Worm (Caenorhabditis elegans) whole organism, late embryonic: ENCODE data around the gene C49C8.1.

ENCODE experiments used
- C38D4.7 ChIP-seq: fragments of 200-800 bp; sonication (Bioruptor generic); optimal IDR thresholded peaks from 2 replicates; lab custom pipeline; 2018; ENCODE audit warnings: mild to moderate bottlenecking, missing genetic modification characterization, moderate library complexity, missing compliant biosample characterization
- F13H6.1 ChIP-seq: sonication (generic microtip); optimal IDR thresholded peaks from 2 replicates; lab custom pipeline; 2016; ENCODE audit warnings: missing genetic modification characterization, missing compliant biosample characterization
- T23F11.4 ChIP-seq: fragments of 200-800 bp; sonication (Bioruptor generic); optimal IDR thresholded peaks from 2 replicates; lab custom pipeline; 2018; ENCODE audit warnings: mild to moderate bottlenecking, missing genetic modification characterization, missing compliant biosample characterization
- ahr-1 ChIP-seq: sonication (generic microtip); optimal IDR thresholded peaks from 2 replicates; lab custom pipeline; 2016; ENCODE audit warnings: missing genetic modification characterization, missing compliant biosample characterization
- ceh-14 ChIP-seq: sonication (generic microtip); optimal IDR thresholded peaks from 2 replicates; lab custom pipeline; 2016; ENCODE audit warnings: missing genotype, missing genetic modification characterization, missing compliant biosample characterization
- ceh-2 ChIP-seq: sonication (generic microtip); optimal IDR thresholded peaks from 2 replicates; lab custom pipeline; 2016; ENCODE audit warnings: missing genotype, missing genetic modification characterization, missing compliant biosample characterization
- ceh-30 ChIP-seq: fragments of 150-350 bp; optimal IDR thresholded peaks from 2 replicates; lab custom pipeline; 2014; ENCODE audit warnings: missing biosample characterization, missing genetic modification characterization
- ceh-34 ChIP-seq: sonication (generic microtip); optimal IDR thresholded peaks from 2 replicates; lab custom pipeline; 2016; ENCODE audit warnings: mild to moderate bottlenecking, missing genetic modification characterization, missing compliant biosample characterization
- ceh-6 ChIP-seq: fragments of 200-800 bp; sonication (Bioruptor generic); optimal IDR thresholded peaks from 2 replicates; lab custom pipeline; 2018; ENCODE audit warnings: mild to moderate bottlenecking, missing genetic modification characterization, missing compliant biosample characterization
- che-1 ChIP-seq: sonication (generic microtip); optimal IDR thresholded peaks from 2 replicates; lab custom pipeline; 2016; ENCODE audit warnings: mild to moderate bottlenecking, missing genetic modification characterization, missing compliant biosample characterization
- dmd-4 ChIP-seq: sonication (generic microtip); optimal IDR thresholded peaks from 2 replicates; lab custom pipeline; 2016; ENCODE audit warnings: borderline replicate concordance, missing genetic modification characterization, missing compliant biosample characterization
- dve-1 ChIP-seq: sonication (generic microtip); optimal IDR thresholded peaks from 2 replicates; lab custom pipeline; 2017; ENCODE audit warnings: antibody characterized with exemption, mild to moderate bottlenecking, missing genetic modification characterization, missing compliant biosample characterization
- elt-2 ChIP-seq: sonication (generic microtip); optimal IDR thresholded peaks from 2 replicates; lab custom pipeline; 2016; ENCODE audit warnings: missing genetic modification reagents, missing genetic modification characterization, missing compliant biosample characterization
- elt-4 ChIP-seq: sonication (generic microtip); optimal IDR thresholded peaks from 2 replicates; lab custom pipeline; 2016; ENCODE audit warnings: missing genetic modification characterization, missing compliant biosample characterization
- ets-4 ChIP-seq: sonication (generic microtip); optimal IDR thresholded peaks from 2 replicates; lab custom pipeline; 2016; ENCODE audit warnings: missing genetic modification characterization, missing compliant biosample characterization
- fax-1 ChIP-seq: sonication (generic microtip); optimal IDR thresholded peaks from 2 replicates; lab custom pipeline; 2016; ENCODE audit warnings: missing genotype, missing genetic modification characterization, missing compliant biosample characterization
- fkh-10 ChIP-seq: fragments of 150-350 bp; optimal IDR thresholded peaks from 2 replicates; lab custom pipeline; 2014; ENCODE audit warnings: missing biosample characterization, missing genetic modification reagents, missing genetic modification characterization
- fkh-6 ChIP-seq: sonication (generic microtip); optimal IDR thresholded peaks from 2 replicates; lab custom pipeline; 2016; ENCODE audit warnings: missing genetic modification characterization, missing compliant biosample characterization
- gmeb-2 ChIP-seq: sonication (generic microtip); optimal IDR thresholded peaks from 2 replicates; lab custom pipeline; 2016; ENCODE audit warnings: missing genetic modification characterization, inconsistent platforms, missing compliant biosample characterization
- hlh-30 ChIP-seq: sonication (generic microtip); optimal IDR thresholded peaks from 2 replicates; lab custom pipeline; 2017; ENCODE audit warnings: antibody characterized with exemption, missing genetic modification characterization, missing compliant biosample characterization; ENCODE audit not compliant: insufficient read depth
- hlh-6 ChIP-seq: sonication (generic microtip); optimal IDR thresholded peaks from 2 replicates; lab custom pipeline; 2016; ENCODE audit warnings: missing genotype, missing genetic modification characterization, missing compliant biosample characterization
- lim-6 ChIP-seq: sonication (generic microtip); optimal IDR thresholded peaks from 2 replicates; lab custom pipeline; 2016; ENCODE audit warnings: missing genetic modification characterization, missing compliant biosample characterization
- nfya-1 ChIP-seq: sonication (generic microtip); optimal IDR thresholded peaks from 2 replicates; lab custom pipeline; 2017; ENCODE audit warnings: missing genetic modification characterization, mild to moderate bottlenecking, missing compliant biosample characterization, antibody characterized with exemption, moderate library complexity
- nhr-11 ChIP-seq: fragments of 150-350 bp; optimal IDR thresholded peaks from 2 replicates; lab custom pipeline; 2014; ENCODE audit warnings: missing biosample characterization, missing genetic modification characterization
- nhr-232 ChIP-seq: sonication (generic microtip); optimal IDR thresholded peaks from 2 replicates; lab custom pipeline; 2016; ENCODE audit warnings: missing genetic modification characterization, missing compliant biosample characterization
- odd-2 ChIP-seq: sonication (generic microtip); optimal IDR thresholded peaks from 2 replicates; lab custom pipeline; 2017; ENCODE audit warnings: antibody characterized with exemption, mild to moderate bottlenecking, missing genetic modification characterization, missing compliant biosample characterization
- pax-1 ChIP-seq: fragments of 150-350 bp; optimal IDR thresholded peaks from 2 replicates; lab custom pipeline; 2014; ENCODE audit warnings: missing biosample characterization, missing genetic modification characterization
- pha-2 ChIP-seq: sonication (generic microtip); optimal IDR thresholded peaks from 2 replicates; lab custom pipeline; 2017; ENCODE audit warnings: mild to moderate bottlenecking, missing genetic modification characterization, missing compliant biosample characterization
- pha-4 ChIP-seq: fragments of 150-350 bp; optimal IDR thresholded peaks from 2 replicates; lab custom pipeline; 2018; ENCODE audit warnings: missing biosample characterization, missing genetic modification reagents, missing genetic modification characterization
- rnt-1 ChIP-seq: sonication (generic microtip); optimal IDR thresholded peaks from 2 replicates; lab custom pipeline; 2016; ENCODE audit warnings: missing genetic modification characterization, missing compliant biosample characterization
- sdc-2 ChIP-seq: sonication (generic microtip); optimal IDR thresholded peaks from 2 replicates; lab custom pipeline; 2016; ENCODE audit warnings: missing genotype, missing genetic modification characterization, missing compliant biosample characterization
- sox-4 ChIP-seq: sonication (generic microtip); optimal IDR thresholded peaks from 2 replicates; lab custom pipeline; 2017; ENCODE audit warnings: mild to moderate bottlenecking, missing genetic modification characterization, inconsistent platforms, missing compliant biosample characterization
- syd-9 ChIP-seq: sonication (generic microtip); optimal IDR thresholded peaks from 2 replicates; lab custom pipeline; 2016; ENCODE audit warnings: mild to moderate bottlenecking, missing genetic modification characterization, moderate library complexity, missing compliant biosample characterization
- ttx-3 ChIP-seq: sonication (generic microtip); optimal IDR thresholded peaks from 2 replicates; lab custom pipeline; 2016; ENCODE audit warnings: missing genetic modification reagents, missing genetic modification characterization, missing compliant biosample characterization
- unc-3 ChIP-seq, 2 experiments: fragments of 200-800 bp in 1 of 2; sonication (Bioruptor generic) in 1 of 2; sonication (generic microtip) in 1 of 2; conservative IDR thresholded peaks in 1 of 2; optimal IDR thresholded peaks in 1 of 2; 2 replicates each; pipeline versions ENCODE4 v1.3.6 to Lab custom; 2016 to 2022; ENCODE audit warnings: missing compliant biosample characterization in 2 of 2, missing genetic modification characterization in 2 of 2, missing genetic modification reagents in 1 of 2
- unc-42 ChIP-seq: sonication (generic microtip); optimal IDR thresholded peaks from 2 replicates; lab custom pipeline; 2016; ENCODE audit warnings: missing genotype, missing genetic modification characterization, missing compliant biosample characterization
- unc-55 ChIP-seq: sonication (generic microtip); optimal IDR thresholded peaks from 2 replicates; lab custom pipeline; 2017; ENCODE audit warnings: missing biosample characterization, missing genetic modification reagents, missing genetic modification characterization
- ztf-16 ChIP-seq: sonication (generic microtip); optimal IDR thresholded peaks from 2 replicates; lab custom pipeline; 2017; ENCODE audit warnings: missing genetic modification characterization, missing compliant biosample characterization

C49C8.1 gene

ce11 chrIV:8687605-8688191, 33.3 kb downstream of the C49C8.1 start, which contains the start of gene snrp-3 (continued):
- TF ChIP-seq unc-55 (GFP tag; lab: Kevin White, UChicago) (peak; percentile 42), pha-2 (tag; lab: Kevin White, UChicago) (no peak), unc-3 (GFP tag; conservative IDR thresholded peaks at IDR 0.05; lab: Robert Waterston, UW) (no peak), unc-3 (tag; optimal IDR thresholded peaks at IDR 0.05; lab: Kevin White, UChicago) (no peak), gmeb-2 (tag; lab: Kevin White, UChicago) (no peak), ceh-6 (no peak), ceh-30 (tag; lab: Kevin White, UChicago) (no peak), lim-6 (tag; lab: Kevin White, UChicago) (no peak), fax-1 (no peak), che-1 (tag; lab: Kevin White, UChicago) (no peak), syd-9 (no peak), ttx-3 (tag; lab: Kevin White, UChicago) (no peak), dve-1 (peak; percentile 19), ceh-14 (tag; lab: Kevin White, UChicago) (peak; percentile 12), pha-4 (tag; lab: Kevin White, UChicago) (no peak), fkh-6 (tag; lab: Kevin White, UChicago) (no peak), pax-1 (no peak)
- TF ChIP-seq, all 69 proteins: peak for 11

ce11 chrIV:8691486-8691885, 37.1 kb downstream of the C49C8.1 start, which contains the start of the genes hst-1 and ints-6:
hst-1 (minus strand) TSS chrIV:8691513.
ints-6 (plus strand) TSS chrIV:8691745.
- no peak for TF ChIP-seq ceh-2 (tag; lab: Kevin White, UChicago)
- no peak for TF ChIP-seq fkh-10 (GFP tag; lab: Kevin White, UChicago)
- no peak for TF ChIP-seq lim-6 (tag; lab: Kevin White, UChicago)
- no peak for TF ChIP-seq sox-4 (tag; lab: Kevin White, UChicago)
- no peak for TF ChIP-seq unc-3 (GFP tag; conservative IDR thresholded peaks at IDR 0.05; lab: Robert Waterston, UW)
- no peak for TF ChIP-seq unc-3 (tag; optimal IDR thresholded peaks at IDR 0.05; lab: Kevin White, UChicago)
- no peak for TF ChIP-seq nfya-1 (tag; lab: Kevin White, UChicago)
- TF ChIP-seq elt-4 (tag; lab: Kevin White, UChicago) = no peak
- TF ChIP-seq sdc-2 (tag; lab: Kevin White, UChicago) = no peak
- TF ChIP-seq unc-42 (tag; lab: Kevin White, UChicago) = no peak
- TF ChIP-seq ztf-16 (tag; lab: Kevin White, UChicago) = no peak
- TF ChIP-seq, all 69 proteins: peak for 0

DNA sequence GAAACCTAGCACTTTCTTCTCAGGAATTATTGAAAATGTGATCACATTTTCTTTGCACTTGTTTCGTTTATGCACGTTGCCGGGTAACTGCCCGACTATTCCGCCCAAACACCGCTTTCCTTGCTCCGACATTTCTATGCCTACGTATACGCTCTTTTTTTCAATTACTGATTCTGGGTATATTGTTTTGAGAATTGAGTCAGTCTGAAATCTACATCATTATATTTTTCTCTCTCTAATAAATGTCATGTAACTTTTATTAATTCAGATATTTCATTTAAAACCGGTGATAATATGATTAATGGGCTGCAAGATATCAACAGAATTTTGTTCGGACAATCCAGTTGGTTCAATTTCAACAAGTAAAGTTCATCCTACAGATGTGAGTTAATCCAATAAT, 43.1 kb downstream of the C49C8.1 start, which contains the start of gene ttll-11:
Gene ttll-11 (plus strand): TSS at position 301 of the 400 bp plus-strand sequence.
- no peak for TF ChIP-seq rnt-1 (tag; lab: Kevin White, UChicago)
- TF ChIP-seq dmd-4 (tag; lab: Kevin White, UChicago) = no peak
- TF ChIP-seq ceh-34 = no peak
- no peak for TF ChIP-seq hlh-30 (tag; lab: Kevin White, UChicago)
- no peak for TF ChIP-seq elt-2 (tag; lab: Kevin White, UChicago)
- no peak for TF ChIP-seq T23F11.4
- no peak for TF ChIP-seq elt-4 (tag; lab: Kevin White, UChicago)
- no peak for TF ChIP-seq hlh-6 (tag; lab: Kevin White, UChicago)
- TF ChIP-seq F13H6.1 (tag; lab: Kevin White, UChicago) = no peak
- TF ChIP-seq che-1 (tag; lab: Kevin White, UChicago) = no peak
- TF ChIP-seq C38D4.7 (GFP tag; lab: Kevin White, UChicago) = no peak
- no peak for TF ChIP-seq nhr-11 (tag; lab: Kevin White, UChicago)
- TF ChIP-seq fkh-6 (tag; lab: Kevin White, UChicago) = no peak

- TF ChIP-seq ets-4 (no peak), fkh-10 (GFP tag; lab: Kevin White, UChicago) (no peak), hlh-6 (tag; lab: Kevin White, UChicago) (no peak), C38D4.7 (GFP tag; lab: Kevin White, UChicago) (no peak), ahr-1 (tag; lab: Kevin White, UChicago) (no peak), ttx-3 (tag; lab: Kevin White, UChicago) (no peak), sox-4 (tag; lab: Kevin White, UChicago) (no peak), nhr-232 (no peak), odd-2 (no peak), rnt-1 (tag; lab: Kevin White, UChicago) (no peak), T23F11.4 (no peak)
These were observed 51.1 kb downstream of the C49C8.1 start, which contains the start of gene H23L24.4 for ce11 chrIV:8705504-8705903. H23L24.4 (minus strand) TSS chrIV:8705604.
